Fruit fly (Drosophila melanogaster) whole organism, embryonic: ENCODE data around the gene Unr.

Source experiments
- ATbp ChIP-seq: fragments of 200-800 bp; sonication (Bioruptor generic); optimal IDR thresholded peaks from 2 replicates; lab custom pipeline; 2017; ENCODE audit warnings: missing biosample characterization, mild to moderate bottlenecking, missing genetic modification characterization, missing genetic modification reagents
- Abd-B ChIP-seq: fragments of 200-800 bp; sonication (Bioruptor generic); optimal IDR thresholded peaks from 2 replicates; lab custom pipeline; 2018; ENCODE audit warnings: missing biosample characterization, mild to moderate bottlenecking, missing genetic modification characterization, moderate library complexity
- Adf1 ChIP-seq: fragments of 200-800 bp; sonication (Bioruptor generic); IDR thresholded peaks from 2 replicates; pipeline ENCODE4 v1.3.6; 2022; ENCODE audit warnings: missing biosample characterization, missing genetic modification characterization
- Antp ChIP-seq: fragments of 200-800 bp; sonication (Bioruptor generic); optimal IDR thresholded peaks from 3 replicates; lab custom pipeline; 2016; ENCODE audit warnings: missing biosample characterization, missing genetic modification characterization
- Atf-2 ChIP-seq: fragments of 200-800 bp; sonication (Bioruptor generic); optimal IDR thresholded peaks from 2 replicates; lab custom pipeline; 2016; ENCODE audit warnings: missing biosample characterization, missing genetic modification characterization
- CG10654 ChIP-seq: fragments of 200-800 bp; sonication (Bioruptor generic); optimal IDR thresholded peaks from 2 replicates; lab custom pipeline; 2016; ENCODE audit warnings: missing biosample characterization, missing genetic modification characterization
- CG10979 ChIP-seq: fragments of 200-800 bp; sonication (Bioruptor generic); optimal IDR thresholded peaks from 2 replicates; lab custom pipeline; 2018; ENCODE audit warnings: missing biosample characterization, mild to moderate bottlenecking, missing genetic modification characterization, moderate library complexity
- CG11093 ChIP-seq: fragments of 200-800 bp; sonication (Bioruptor generic); IDR thresholded peaks from 3 replicates; pipeline ENCODE4 v1.3.6; 2022; ENCODE audit warnings: missing biosample characterization, missing genetic modification characterization
- CG12104 ChIP-seq: fragments of 200-800 bp; sonication (Bioruptor generic); optimal IDR thresholded peaks from 3 replicates; lab custom pipeline; 2016; ENCODE audit warnings: missing biosample characterization, missing genetic modification characterization
- CG14965 ChIP-seq: fragments of 200-800 bp; sonication (Bioruptor generic); optimal IDR thresholded peaks from 2 replicates; lab custom pipeline; 2016; ENCODE audit warnings: missing biosample characterization, missing genetic modification characterization, borderline replicate concordance
- CG4424 ChIP-seq: fragments of 200-800 bp; sonication (Bioruptor generic); optimal IDR thresholded peaks from 3 replicates; lab custom pipeline; 2016; ENCODE audit warnings: missing biosample characterization, missing genetic modification characterization
- CG4707 ChIP-seq: fragments of 200-800 bp; sonication (Bioruptor generic); optimal IDR thresholded peaks from 2 replicates; lab custom pipeline; 2018; ENCODE audit warnings: missing biosample characterization, mild to moderate bottlenecking, missing genetic modification characterization, moderate library complexity
- CG5180 ChIP-seq: fragments of 200-800 bp; sonication (Bioruptor generic); optimal IDR thresholded peaks from 3 replicates; lab custom pipeline; 2017; ENCODE audit warnings: missing biosample characterization, missing genetic modification characterization, mild to moderate bottlenecking, moderate library complexity, missing genetic modification reagents
- CG6813 ChIP-seq: fragments of 200-800 bp; sonication (Bioruptor generic); optimal IDR thresholded peaks from 2 replicates; lab custom pipeline; 2017; ENCODE audit warnings: missing biosample characterization, missing genetic modification characterization, mild to moderate bottlenecking, moderate library complexity, missing genetic modification reagents
- CG7556 ChIP-seq: fragments of 200-800 bp; sonication (Bioruptor generic); optimal IDR thresholded peaks from 2 replicates; lab custom pipeline; 2017; ENCODE audit warnings: missing biosample characterization, mild to moderate bottlenecking, missing genetic modification characterization
- CG8290 ChIP-seq, 3 experiments: fragments of 200-800 bp; sonication (Bioruptor generic); optimal IDR thresholded peaks; 2 replicates each; lab custom pipeline; 2016 to 2019; ENCODE audit warnings: missing biosample characterization in 3 of 3, missing genetic modification characterization in 3 of 3, mild to moderate bottlenecking in 2 of 3, moderate library complexity in 1 of 3
- CHES-1-like ChIP-seq: fragments of 200-800 bp; sonication (Bioruptor generic); optimal IDR thresholded peaks from 2 replicates; lab custom pipeline; 2016; ENCODE audit warnings: missing biosample characterization, missing genetic modification characterization
- Dad ChIP-seq: fragments of 200-800 bp; sonication (Bioruptor generic); optimal IDR thresholded peaks from 3 replicates; lab custom pipeline; 2016; ENCODE audit warnings: missing biosample characterization, missing genetic modification characterization
- Dek ChIP-seq: fragments of 200-800 bp; sonication (Bioruptor generic); optimal IDR thresholded peaks from 3 replicates; lab custom pipeline; 2019; ENCODE audit warnings: missing biosample characterization, mild to moderate bottlenecking, missing genetic modification characterization, moderate library complexity
- Gug ChIP-seq: fragments of 200-800 bp; sonication (Bioruptor generic); IDR thresholded peaks from 4 replicates; pipeline ENCODE4 v1.3.6; 2022; ENCODE audit warnings: missing biosample characterization, missing genetic modification characterization
- HLH3B ChIP-seq: fragments of 200-800 bp; sonication (Bioruptor generic); IDR thresholded peaks from 2 replicates; pipeline ENCODE4 v1.3.6; 2022; ENCODE audit warnings: missing biosample characterization, missing genetic modification characterization
- Hey ChIP-seq: fragments of 200-800 bp; sonication (Bioruptor generic); optimal IDR thresholded peaks from 3 replicates; lab custom pipeline; 2018; ENCODE audit warnings: missing biosample characterization, mild to moderate bottlenecking, missing genetic modification characterization
- HmgD ChIP-seq: fragments of 200-800 bp; sonication (Bioruptor generic); optimal IDR thresholded peaks from 3 replicates; lab custom pipeline; 2016; ENCODE audit warnings: missing biosample characterization, missing genetic modification characterization
- Ptx1 ChIP-seq: fragments of 200-800 bp; sonication (Bioruptor generic); IDR thresholded peaks from 2 replicates; pipeline ENCODE4 v1.3.6; 2022; ENCODE audit warnings: missing biosample characterization, missing genetic modification characterization
- Sin3A ChIP-seq: fragments of >200 bp; optimal IDR thresholded peaks from 2 replicates; lab custom pipeline; 2018
- Sry-δ ChIP-seq: fragments of 200-800 bp; sonication (Bioruptor generic); optimal IDR thresholded peaks from 2 replicates; lab custom pipeline; 2016; ENCODE audit warnings: missing biosample characterization, missing genetic modification characterization
- abd-A ChIP-seq: fragments of 200-800 bp; sonication (Bioruptor generic); optimal IDR thresholded peaks from 3 replicates; lab custom pipeline; 2019; ENCODE audit warnings: missing biosample characterization, mild to moderate bottlenecking, missing genetic modification characterization, moderate library complexity
- ac ChIP-seq: fragments of 200-800 bp; sonication (Bioruptor generic); optimal IDR thresholded peaks from 3 replicates; lab custom pipeline; 2017; ENCODE audit warnings: missing biosample characterization, mild to moderate bottlenecking, missing genetic modification characterization
- ap ChIP-seq: fragments of 200-800 bp; sonication (Bioruptor generic); IDR thresholded peaks from 2 replicates; pipeline ENCODE4 v1.3.6; 2022; ENCODE audit warnings: missing biosample characterization, missing genetic modification characterization
- ash1 ChIP-seq: fragments of 200-800 bp; sonication (Bioruptor generic); optimal IDR thresholded peaks from 2 replicates; lab custom pipeline; 2018; ENCODE audit warnings: missing biosample characterization, mild to moderate bottlenecking, missing genetic modification characterization
- chn ChIP-seq: fragments of 200-800 bp; sonication (Bioruptor generic); optimal IDR thresholded peaks from 2 replicates; lab custom pipeline; 2016; ENCODE audit warnings: missing biosample characterization, missing genetic modification characterization
- dati ChIP-seq: fragments of 200-800 bp; sonication (Bioruptor generic); IDR thresholded peaks from 2 replicates; pipeline ENCODE4 v1.3.6; 2022; ENCODE audit warnings: missing biosample characterization, missing genetic modification characterization
- eyg ChIP-seq: fragments of 200-800 bp; sonication (Bioruptor generic); optimal IDR thresholded peaks from 3 replicates; lab custom pipeline; 2016; ENCODE audit warnings: missing biosample characterization, missing genetic modification characterization
- fd64A ChIP-seq: fragments of 200-800 bp; sonication (Bioruptor generic); optimal IDR thresholded peaks from 3 replicates; lab custom pipeline; 2018; ENCODE audit warnings: missing biosample characterization, mild to moderate bottlenecking, missing genetic modification characterization
- grn ChIP-seq: fragments of 200-800 bp; sonication (Bioruptor generic); optimal IDR thresholded peaks from 3 replicates; lab custom pipeline; 2017; ENCODE audit warnings: missing biosample characterization, missing genetic modification characterization
- ham ChIP-seq: fragments of 200-800 bp; sonication (Bioruptor generic); IDR thresholded peaks from 2 replicates; pipeline ENCODE4 v1.3.6; 2022; ENCODE audit warnings: missing biosample characterization, missing genetic modification characterization
- knrl ChIP-seq: fragments of 200-800 bp; sonication (Bioruptor generic); IDR thresholded peaks from 3 replicates; pipeline ENCODE4 v1.3.6; 2022; ENCODE audit warnings: missing biosample characterization, missing genetic modification characterization; ENCODE audit not compliant: partially characterized antibody
- nmo ChIP-seq: fragments of 200-800 bp; sonication (Bioruptor generic); optimal IDR thresholded peaks from 2 replicates; lab custom pipeline; 2018; ENCODE audit warnings: missing biosample characterization, mild to moderate bottlenecking, missing genetic modification characterization, moderate library complexity
- oc ChIP-seq: fragments of 200-800 bp; sonication (Bioruptor generic); optimal IDR thresholded peaks from 2 replicates; lab custom pipeline; 2018; ENCODE audit warnings: missing biosample characterization, mild to moderate bottlenecking, missing genetic modification characterization, moderate library complexity
- rib ChIP-seq: fragments of 200-800 bp; sonication (Bioruptor generic); IDR thresholded peaks from 2 replicates; pipeline ENCODE4 v1.3.6; 2022; ENCODE audit warnings: missing biosample characterization, missing genetic modification characterization
- sc ChIP-seq, 3 experiments: fragments of >200 bp in 2 of 3; fragments of 200-800 bp in 1 of 3; sonication (Bioruptor generic) in 1 of 3; optimal IDR thresholded peaks; 2 replicates in 2 of 3; 3 replicates in 1 of 3; lab custom pipeline; 2017; ENCODE audit warnings: mild to moderate bottlenecking in 1 of 3, missing biosample characterization in 1 of 3, missing genetic modification characterization in 1 of 3, missing genetic modification reagents in 1 of 3
- sens ChIP-seq: fragments of 200-800 bp; sonication (Bioruptor generic); peaks from one replicate; lab custom pipeline; 2016; ENCODE audit warnings: missing biosample characterization, missing genetic modification characterization
- sr ChIP-seq: fragments of 200-800 bp; sonication (Bioruptor generic); IDR thresholded peaks from 3 replicates; pipeline ENCODE4 v1.3.6; 2022; ENCODE audit warnings: missing biosample characterization, missing genetic modification characterization
- tio ChIP-seq: fragments of 200-800 bp; sonication (Bioruptor generic); optimal IDR thresholded peaks from 2 replicates; lab custom pipeline; 2017; ENCODE audit warnings: missing biosample characterization, missing genetic modification characterization, inconsistent platforms
- trh ChIP-seq: fragments of 200-800 bp; sonication (Bioruptor generic); optimal IDR thresholded peaks from 2 replicates; lab custom pipeline; 2016; ENCODE audit warnings: missing biosample characterization, missing genetic modification characterization
- usp ChIP-seq: fragments of >200 bp; optimal IDR thresholded peaks from 2 replicates; lab custom pipeline; 2017; ENCODE audit warnings: missing biosample characterization, missing genetic modification characterization
- wek ChIP-seq: fragments of 200-800 bp; sonication (Bioruptor generic); optimal IDR thresholded peaks from 3 replicates; lab custom pipeline; 2018; ENCODE audit warnings: missing biosample characterization, mild to moderate bottlenecking, missing genetic modification characterization, moderate library complexity
- zen2 ChIP-seq: fragments of 200-800 bp; sonication (Bioruptor generic); IDR thresholded peaks from 3 replicates; pipeline ENCODE4 v1.3.6; 2022; ENCODE audit warnings: missing biosample characterization, missing genetic modification characterization; ENCODE audit not compliant: partially characterized antibody

Unr gene

dm6 chr3L:8455015-8455908 is 13.1 kb upstream of the Unr start (continued):
- TF ChIP-seq chn (GFP tag; lab: Kevin White, UChicago) (peak; percentile 27), Sry-δ (GFP tag; lab: Kevin White, UChicago) (peak; percentile 17), tio (GFP tag; lab: Kevin White, UChicago) (peak; percentile 83), Abd-B (GFP tag; lab: Kevin White, UChicago) (peak; percentile 63), fd64A (GFP tag; lab: Kevin White, UChicago) (peak; percentile 56), CG12104 (GFP tag; lab: Kevin White, UChicago) (peak; percentile 91), CG11093 (GFP tag; lab: Robert Waterston, UW) (peak; percentile 61; the same call in 2 of the 3 replicates), ham (GFP tag; lab: Robert Waterston, UW) (no peak), wek (GFP tag; lab: Kevin White, UChicago) (no peak), Ptx1 (GFP tag; lab: Robert Waterston, UW) (peak; percentile 81), trh (GFP tag; lab: Kevin White, UChicago) (peak; percentile 74), oc (peak; percentile 84), CG8290 (GFP tag; optimal IDR thresholded peaks at IDR 0.05; lab: Kevin White, UChicago) (peak; percentile 19), CG8290 (tag; optimal IDR thresholded peaks at IDR 0.05; lab: Kevin White, UChicago) (peak in 1 of 2 experiments; percentile 5), ash1 (peak; percentile 41), ac (peak; percentile 9), Dad (GFP tag; lab: Kevin White, UChicago) (peak; percentile 47), CG10654 (GFP tag; lab: Kevin White, UChicago) (peak; percentile 83), grn (GFP tag; lab: Kevin White, UChicago) (peak; percentile 46), Sin3A (lab: Kevin White, UChicago) (no peak), Antp (GFP tag; lab: Kevin White, UChicago) (peak; percentile 20), HmgD (GFP tag; lab: Kevin White, UChicago) (no peak), ATbp (GFP tag; lab: Kevin White, UChicago) (peak; percentile 86), Dek (tag; lab: Kevin White, UChicago) (peak; percentile 85), CG6813 (peak; percentile 90), Hey (tag; lab: Kevin White, UChicago) (no peak), rib (GFP tag; lab: Robert Waterston, UW) (peak; percentile 48; the same call in 1 of the 2 replicates), nmo (GFP tag; lab: Kevin White, UChicago) (peak; percentile 94), knrl (GFP tag; lab: Robert Waterston, UW) (no peak), abd-A (tag; lab: Kevin White, UChicago) (peak; percentile 32), CG14965 (GFP tag; lab: Kevin White, UChicago) (no peak), sr (GFP tag; lab: Robert Waterston, UW) (no peak), sc (optimal IDR thresholded peaks at IDR 0.05; lab: Kevin White, UChicago) (no peak), sc (GFP tag; optimal IDR thresholded peaks at IDR 0.05; lab: Kevin White, UChicago) (peak; percentile 59), CG4707 (GFP tag; lab: Kevin White, UChicago) (peak; percentile 20), eyg (GFP tag; lab: Kevin White, UChicago) (peak; percentile 0), zen2 (GFP tag; lab: Robert Waterston, UW) (no peak), ap (GFP tag; lab: Robert Waterston, UW) (peak; percentile 54), CG7556 (peak; percentile 98), sens (GFP tag; lab: Kevin White, UChicago) (peak; percentile 97), CG10979 (peak; percentile 86), CG4424 (GFP tag; lab: Kevin White, UChicago) (peak; percentile 88), HLH3B (GFP tag; lab: Robert Waterston, UW) (peak; percentile 70), usp (GFP tag; lab: Kevin White, UChicago) (no peak), Atf-2 (GFP tag; lab: Kevin White, UChicago) (peak; percentile 19), dati (GFP tag; lab: Robert Waterston, UW) (peak; percentile 59; the same call in 1 of the 2 replicates), Adf1 (GFP tag; lab: Robert Waterston, UW) (peak; percentile 39; the same call in 1 of the 2 replicates), Gug (GFP tag; lab: Robert Waterston, UW) (peak; percentile 86), CHES-1-like (GFP tag; lab: Kevin White, UChicago) (peak; percentile 15), CG5180 (GFP tag; lab: Kevin White, UChicago) (peak; percentile 84)
